Worm (Caenorhabditis elegans) whole organism, L3 larva: ENCODE measurements around the gene ptr-6.

Experiments used
- ama-1 ChIP-seq: fragments of 150-350 bp; optimal IDR thresholded peaks from 2 replicates; lab custom pipeline; 2018
- ceh-16 ChIP-seq: sonication (generic microtip); optimal IDR thresholded peaks from 2 replicates; lab custom pipeline; 2017; ENCODE audit warnings: missing biosample characterization, missing genetic modification characterization
- elt-2 ChIP-seq: sonication (generic microtip); optimal IDR thresholded peaks from 2 replicates; lab custom pipeline; 2016; ENCODE audit warnings: missing genetic modification reagents, mild to moderate bottlenecking, missing genetic modification characterization, missing compliant biosample characterization
- elt-3 ChIP-seq, 3 experiments: fragments of 150-350 bp in 1 of 3; sonication (generic microtip) in 2 of 3; optimal IDR thresholded peaks; 2 replicates in 2 of 3; 4 replicates in 1 of 3; lab custom pipeline; 2014 to 2017; ENCODE audit warnings: missing biosample characterization in 3 of 3, missing genetic modification characterization in 3 of 3
- lin-39 ChIP-seq: fragments of 150-350 bp; optimal IDR thresholded peaks from 2 replicates; lab custom pipeline; 2018; ENCODE audit warnings: missing biosample characterization, missing genetic modification reagents, missing genetic modification characterization
- mdl-1 ChIP-seq: fragments of 150-350 bp; optimal IDR thresholded peaks from 2 replicates; lab custom pipeline; 2014; ENCODE audit warnings: missing biosample characterization, missing genetic modification characterization
- nhr-25 ChIP-seq: sonication (generic microtip); optimal IDR thresholded peaks from 2 replicates; lab custom pipeline; 2017; ENCODE audit warnings: missing biosample characterization, missing genetic modification characterization
- nhr-67 ChIP-seq: fragments of 150-350 bp; optimal IDR thresholded peaks from 2 replicates; lab custom pipeline; 2014; ENCODE audit warnings: missing biosample characterization, missing genetic modification characterization
- nhr-76 ChIP-seq: fragments of 150-350 bp; sonication (generic microtip); optimal IDR thresholded peaks from 5 replicates; lab custom pipeline; 2014; ENCODE audit warnings: missing biosample characterization, missing genetic modification characterization
- pqm-1 ChIP-seq: fragments of 150-350 bp; optimal IDR thresholded peaks from 2 replicates; lab custom pipeline; 2017; ENCODE audit warnings: missing biosample characterization, missing genetic modification characterization, inconsistent platforms
- tbx-2 ChIP-seq: sonication (generic microtip); optimal IDR thresholded peaks from 2 replicates; lab custom pipeline; 2016; ENCODE audit warnings: mild to moderate bottlenecking, missing genetic modification characterization, missing compliant biosample characterization
- unc-39 ChIP-seq: sonication (generic microtip); optimal IDR thresholded peaks from 4 replicates; lab custom pipeline; 2017; ENCODE audit warnings: missing biosample characterization, missing genetic modification characterization

ce11 chrII:5209122-5209521 lies 37.5 kb downstream of the ptr-6 start:
- TF ChIP-seq unc-39 = no peak
- TF ChIP-seq ama-1 (lab: Kevin White, UChicago) = peak; percentile 55
- TF ChIP-seq nhr-76 = no peak
- TF ChIP-seq tbx-2 (tag; lab: Kevin White, UChicago) = no peak
- TF ChIP-seq pqm-1 = no peak
- no peak for TF ChIP-seq lin-39 (tag; lab: Kevin White, UChicago)
- no peak for TF ChIP-seq nhr-67 (tag; lab: Kevin White, UChicago)
- no peak for TF ChIP-seq elt-3 (tag; optimal IDR thresholded peaks at IDR 0.05; lab: Kevin White, UChicago)
- TF ChIP-seq mdl-1 (tag; lab: Kevin White, UChicago) = no peak
- no peak for TF ChIP-seq ceh-16 (tag; lab: Kevin White, UChicago)
- TF ChIP-seq nhr-25 = no peak
- TF ChIP-seq elt-2 (tag; lab: Kevin White, UChicago) = no peak
